Worm (Caenorhabditis elegans) whole organism, young adult: Measurements from ENCODE around the gene nol-56.

Experiments used
- F23B12.7 ChIP-seq: sonication (generic microtip); optimal IDR thresholded peaks from 2 replicates; lab custom pipeline; 2017; ENCODE audit warnings: missing genetic modification characterization, mild to moderate bottlenecking, missing compliant biosample characterization, antibody characterized with exemption, moderate library complexity; ENCODE audit not compliant: insufficient read depth
- F37B4.10 ChIP-seq: fragments of 200-800 bp; sonication (Bioruptor generic); IDR thresholded peaks from 2 replicates; pipeline ENCODE4 v1.3.6; 2022; ENCODE audit warnings: missing genetic modification characterization, missing compliant biosample characterization
- F52B5.7 ChIP-seq: sonication (generic microtip); optimal IDR thresholded peaks from 2 replicates; lab custom pipeline; 2016; ENCODE audit warnings: mild to moderate bottlenecking, missing genetic modification characterization, missing compliant biosample characterization
- athp-1 ChIP-seq: sonication (generic microtip); optimal IDR thresholded peaks from 2 replicates; lab custom pipeline; 2017; ENCODE audit warnings: mild to moderate bottlenecking, missing genetic modification characterization, missing compliant biosample characterization
- bed-1 ChIP-seq: fragments of 200-800 bp; sonication (Bioruptor generic); IDR thresholded peaks from 2 replicates; pipeline ENCODE4 v1.3.6; 2022; ENCODE audit warnings: missing genetic modification reagents, missing genetic modification characterization, missing compliant biosample characterization
- bed-2 ChIP-seq: fragments of 200-800 bp; sonication (Bioruptor generic); IDR thresholded peaks from 2 replicates; pipeline ENCODE4 v1.3.6; 2022; ENCODE audit warnings: missing genetic modification reagents, missing genetic modification characterization, missing compliant biosample characterization
- ceh-40 ChIP-seq: fragments of 200-800 bp; sonication (Bioruptor generic); IDR thresholded peaks from 2 replicates; pipeline ENCODE4 v1.3.6; 2022; ENCODE audit warnings: missing genetic modification characterization, missing compliant biosample characterization
- mxl-1 ChIP-seq: sonication (generic microtip); optimal IDR thresholded peaks from 2 replicates; lab custom pipeline; 2016; ENCODE audit warnings: missing genetic modification characterization, missing compliant biosample characterization
- pha-4 ChIP-seq: fragments of 150-350 bp; sonication (generic microtip); optimal IDR thresholded peaks from 2 replicates; lab custom pipeline; 2014; ENCODE audit warnings: missing biosample characterization, missing genetic modification reagents, missing genetic modification characterization
- unc-62 ChIP-seq: fragments of 150-350 bp; optimal IDR thresholded peaks from 2 replicates; lab custom pipeline; 2014; ENCODE audit warnings: missing biosample characterization, missing genetic modification reagents, missing genetic modification characterization
- zim-3 ChIP-seq: sonication (generic microtip); optimal IDR thresholded peaks from 2 replicates; lab custom pipeline; 2017; ENCODE audit warnings: mild to moderate bottlenecking, missing genetic modification characterization, moderate library complexity, missing compliant biosample characterization
- ztf-6 ChIP-seq: fragments of 200-800 bp; sonication (Bioruptor generic); IDR thresholded peaks from 2 replicates; pipeline ENCODE4 v1.3.6; 2022; ENCODE audit warnings: missing genetic modification reagents, missing genetic modification characterization, missing compliant biosample characterization

DNA sequence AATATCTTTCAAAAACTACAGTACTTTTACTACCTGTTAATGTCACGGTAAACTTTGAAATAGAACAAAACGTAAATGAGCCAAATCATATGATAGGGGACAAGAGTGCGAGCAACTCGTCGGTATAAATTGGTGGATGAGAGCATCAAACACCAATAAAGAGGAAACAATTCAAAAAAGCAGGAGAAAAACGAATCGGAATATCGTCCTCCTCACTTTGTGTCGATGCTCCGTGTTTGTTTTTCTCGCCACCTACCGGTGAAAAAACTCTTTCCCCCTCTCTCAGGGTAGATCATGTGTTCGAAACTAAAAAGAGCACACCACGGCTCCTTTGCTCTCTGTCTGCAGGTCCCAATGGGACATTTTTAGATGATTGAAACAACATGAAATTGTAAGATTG, 24.7 kb downstream of the nol-56 start:
- TF ChIP-seq F23B12.7 (tag; lab: Kevin White, UChicago) (no peak), unc-62 (GFP tag; lab: Kevin White, UChicago) (no peak), mxl-1 (no peak), pha-4 (tag; lab: Kevin White, UChicago) (no peak), bed-1 (GFP tag; lab: Robert Waterston, UW) (no peak), athp-1 (tag; lab: Kevin White, UChicago) (no peak), F37B4.10 (GFP tag; lab: Robert Waterston, UW) (no peak), zim-3 (tag; lab: Kevin White, UChicago) (no peak), F52B5.7 (tag; lab: Kevin White, UChicago) (no peak), bed-2 (GFP tag; lab: Robert Waterston, UW) (no peak), ceh-40 (GFP tag; lab: Robert Waterston, UW) (no peak), ztf-6 (GFP tag; lab: Robert Waterston, UW) (no peak)
